Fruit fly (Drosophila melanogaster) whole organism, embryonic: Measurements from ENCODE around the gene Sas-4.

Source experiments
- Antp ChIP-seq: fragments of 200-800 bp; sonication (Bioruptor generic); optimal IDR thresholded peaks from 3 replicates; lab custom pipeline; 2016; ENCODE audit warnings: missing biosample characterization, missing genetic modification characterization
- Atf3 ChIP-seq: fragments of 200-800 bp; sonication (Bioruptor generic); optimal IDR thresholded peaks from 3 replicates; lab custom pipeline; 2016; ENCODE audit warnings: missing biosample characterization, missing genetic modification characterization
- Blimp-1 ChIP-seq: fragments of 200-800 bp; sonication (Bioruptor generic); optimal IDR thresholded peaks from 3 replicates; lab custom pipeline; 2018; ENCODE audit warnings: missing biosample characterization, missing genetic modification characterization, mild to moderate bottlenecking, moderate library complexity, missing genetic modification reagents
- CG10274 ChIP-seq: fragments of 200-800 bp; sonication (Bioruptor generic); optimal IDR thresholded peaks from 3 replicates; lab custom pipeline; 2017; ENCODE audit warnings: missing biosample characterization, mild to moderate bottlenecking, missing genetic modification characterization
- CG10543 ChIP-seq: fragments of 200-800 bp; sonication (Bioruptor generic); optimal IDR thresholded peaks from 3 replicates; lab custom pipeline; 2017; ENCODE audit warnings: missing biosample characterization, mild to moderate bottlenecking, missing genetic modification characterization, moderate library complexity
- CG11093 ChIP-seq: fragments of 200-800 bp; sonication (Bioruptor generic); IDR thresholded peaks from 3 replicates; pipeline ENCODE4 v1.3.6; 2022; ENCODE audit warnings: missing biosample characterization, missing genetic modification characterization
- CG11560 ChIP-seq: fragments of 200-800 bp; sonication (Bioruptor generic); IDR thresholded peaks from 3 replicates; pipeline ENCODE4 v1.3.6; 2022; ENCODE audit warnings: missing biosample characterization, missing genetic modification characterization
- CG11695 ChIP-seq: fragments of 200-800 bp; sonication (Bioruptor generic); IDR thresholded peaks from 3 replicates; pipeline ENCODE4 v1.3.6; 2022; ENCODE audit warnings: missing biosample characterization, missing genetic modification characterization
- CG12155 ChIP-seq: fragments of 200-800 bp; sonication (Bioruptor generic); optimal IDR thresholded peaks from 3 replicates; lab custom pipeline; 2016; ENCODE audit warnings: missing biosample characterization, missing genetic modification characterization
- CG12744 ChIP-seq: fragments of 200-800 bp; sonication (Bioruptor generic); optimal IDR thresholded peaks from 2 replicates; lab custom pipeline; 2016; ENCODE audit warnings: missing biosample characterization, missing genetic modification characterization
- CG14014 ChIP-seq: fragments of 200-800 bp; sonication (Bioruptor generic); IDR thresholded peaks from 2 replicates; pipeline ENCODE4 v1.3.6; 2022; ENCODE audit warnings: missing biosample characterization, missing genetic modification characterization
- CG14965 ChIP-seq: fragments of 200-800 bp; sonication (Bioruptor generic); optimal IDR thresholded peaks from 2 replicates; lab custom pipeline; 2016; ENCODE audit warnings: missing biosample characterization, missing genetic modification characterization, borderline replicate concordance
- CG15011 ChIP-seq: fragments of 200-800 bp; sonication (Bioruptor generic); optimal IDR thresholded peaks from 3 replicates; lab custom pipeline; 2018; ENCODE audit warnings: missing biosample characterization, mild to moderate bottlenecking, missing genetic modification characterization
- CG15073 ChIP-seq: fragments of 200-800 bp; sonication (Bioruptor generic); optimal IDR thresholded peaks from 2 replicates; lab custom pipeline; 2016; ENCODE audit warnings: missing biosample characterization, missing genetic modification characterization
- CG17328 ChIP-seq: fragments of 200-800 bp; sonication (Bioruptor generic); IDR thresholded peaks from 2 replicates; pipeline ENCODE4 v1.3.6; 2022; ENCODE audit warnings: missing biosample characterization, missing genetic modification characterization
- CG17829 ChIP-seq: fragments of 200-800 bp; optimal IDR thresholded peaks from 2 replicates; lab custom pipeline; 2019; ENCODE audit warnings: missing biosample characterization, mild to moderate bottlenecking, missing genetic modification characterization, moderate library complexity
- CG17912 ChIP-seq: fragments of 200-800 bp; sonication (Bioruptor generic); optimal IDR thresholded peaks from 2 replicates; lab custom pipeline; 2018; ENCODE audit warnings: missing biosample characterization, mild to moderate bottlenecking, missing genetic modification characterization
- CG2116 ChIP-seq: fragments of 200-800 bp; sonication (Bioruptor generic); optimal IDR thresholded peaks from 3 replicates; lab custom pipeline; 2018; ENCODE audit warnings: missing biosample characterization, mild to moderate bottlenecking, missing genetic modification characterization
- CG2202 ChIP-seq: fragments of 200-800 bp; sonication (Bioruptor generic); optimal IDR thresholded peaks from 2 replicates; lab custom pipeline; 2018; ENCODE audit warnings: missing biosample characterization, mild to moderate bottlenecking, missing genetic modification characterization
- CG2889 ChIP-seq: fragments of 200-800 bp; sonication (Bioruptor generic); IDR thresholded peaks from 3 replicates; pipeline ENCODE4 v1.3.6; 2022; ENCODE audit warnings: missing biosample characterization, missing genetic modification characterization
- CG34422 ChIP-seq: fragments of 200-800 bp; sonication (Bioruptor generic); IDR thresholded peaks from 3 replicates; pipeline ENCODE4 v1.3.6; 2022; ENCODE audit warnings: missing biosample characterization, missing genetic modification characterization
- CG4730 ChIP-seq: fragments of 200-800 bp; sonication (Bioruptor generic); IDR thresholded peaks from 2 replicates; pipeline ENCODE4 v1.3.6; 2022; ENCODE audit warnings: missing biosample characterization, missing genetic modification characterization
- CG6272 ChIP-seq: fragments of 200-800 bp; sonication (Bioruptor generic); IDR thresholded peaks from 2 replicates; pipeline ENCODE4 v1.3.6; 2022; ENCODE audit warnings: missing biosample characterization, missing genetic modification characterization
- CG7987 ChIP-seq: fragments of 200-800 bp; sonication (Bioruptor generic); optimal IDR thresholded peaks from 2 replicates; lab custom pipeline; 2018; ENCODE audit warnings: missing biosample characterization, mild to moderate bottlenecking, missing genetic modification characterization, moderate library complexity
- CoRest ChIP-seq: fragments of 200-800 bp; sonication (Bioruptor generic); optimal IDR thresholded peaks from 3 replicates; lab custom pipeline; 2018; ENCODE audit warnings: missing biosample characterization, mild to moderate bottlenecking, missing genetic modification characterization, moderate library complexity
- Dad ChIP-seq: fragments of 200-800 bp; sonication (Bioruptor generic); optimal IDR thresholded peaks from 3 replicates; lab custom pipeline; 2016; ENCODE audit warnings: missing biosample characterization, missing genetic modification characterization
- Dll ChIP-seq: fragments of 200-800 bp; sonication (Bioruptor generic); IDR thresholded peaks from 4 replicates; pipeline ENCODE4 v1.3.6; 2022; ENCODE audit warnings: missing biosample characterization, missing genetic modification characterization; ENCODE audit not compliant: partially characterized antibody
- Ets65A ChIP-seq: fragments of 200-800 bp; sonication (Bioruptor generic); peaks from one replicate; lab custom pipeline; 2016; ENCODE audit warnings: missing biosample characterization, missing genetic modification characterization
- Nf-YB ChIP-seq: fragments of 200-800 bp; sonication (Bioruptor generic); optimal IDR thresholded peaks from 3 replicates; lab custom pipeline; 2019; ENCODE audit warnings: missing biosample characterization, mild to moderate bottlenecking, missing genetic modification characterization, moderate library complexity
- Sox100B ChIP-seq: fragments of 200-800 bp; sonication (Bioruptor generic); optimal IDR thresholded peaks from 3 replicates; lab custom pipeline; 2018; ENCODE audit warnings: missing biosample characterization, mild to moderate bottlenecking, missing genetic modification characterization
- Ssrp ChIP-seq: fragments of 200-800 bp; sonication (Bioruptor generic); optimal IDR thresholded peaks from 2 replicates; lab custom pipeline; 2018; ENCODE audit warnings: missing biosample characterization, mild to moderate bottlenecking, missing genetic modification characterization, moderate library complexity
- YL-1 ChIP-seq: fragments of 200-800 bp; sonication (Bioruptor generic); optimal IDR thresholded peaks from 3 replicates; lab custom pipeline; 2017; ENCODE audit warnings: missing biosample characterization, mild to moderate bottlenecking, missing genetic modification characterization
- ab ChIP-seq: fragments of 200-800 bp; sonication (Bioruptor generic); optimal IDR thresholded peaks from 2 replicates; lab custom pipeline; 2016; ENCODE audit warnings: missing biosample characterization, missing genetic modification characterization
- ap ChIP-seq: fragments of 200-800 bp; sonication (Bioruptor generic); IDR thresholded peaks from 2 replicates; pipeline ENCODE4 v1.3.6; 2022; ENCODE audit warnings: missing biosample characterization, missing genetic modification characterization
- bsh ChIP-seq, 2 experiments: fragments of 200-800 bp; sonication (Bioruptor generic); optimal IDR thresholded peaks; 2 replicates each; lab custom pipeline; 2017 to 2018; ENCODE audit warnings: mild to moderate bottlenecking in 2 of 2, missing biosample characterization in 2 of 2, missing genetic modification characterization in 2 of 2, moderate library complexity in 1 of 2
- croc ChIP-seq: fragments of 200-800 bp; sonication (Bioruptor generic); conservative IDR thresholded peaks from 3 replicates; pipeline ENCODE4 v1.3.6; 2022; ENCODE audit warnings: missing biosample characterization, missing genetic modification characterization
- esg ChIP-seq: fragments of 200-800 bp; sonication (Bioruptor generic); conservative IDR thresholded peaks from 2 replicates; pipeline ENCODE4 v1.3.6; 2022; ENCODE audit warnings: missing biosample characterization, missing genetic modification characterization
- exex ChIP-seq: fragments of 200-800 bp; sonication (Bioruptor generic); optimal IDR thresholded peaks from 4 replicates; lab custom pipeline; 2018; ENCODE audit warnings: missing biosample characterization, mild to moderate bottlenecking, missing genetic modification characterization, moderate library complexity
- fd3F ChIP-seq: fragments of 200-800 bp; sonication (Bioruptor generic); optimal IDR thresholded peaks from 2 replicates; lab custom pipeline; 2018; ENCODE audit warnings: missing biosample characterization, mild to moderate bottlenecking, missing genetic modification characterization, moderate library complexity
- ftz-f1 ChIP-seq: fragments of 200-800 bp; sonication (Bioruptor generic); optimal IDR thresholded peaks from 2 replicates; lab custom pipeline; 2016; ENCODE audit warnings: missing biosample characterization, missing genetic modification characterization
- gro ChIP-seq: fragments of 200-800 bp; sonication (Bioruptor generic); optimal IDR thresholded peaks from 2 replicates; lab custom pipeline; 2016; ENCODE audit warnings: missing biosample characterization, missing genetic modification characterization
- ham ChIP-seq: fragments of 200-800 bp; sonication (Bioruptor generic); IDR thresholded peaks from 2 replicates; pipeline ENCODE4 v1.3.6; 2022; ENCODE audit warnings: missing biosample characterization, missing genetic modification characterization
- maf-S ChIP-seq: fragments of 200-800 bp; sonication (Bioruptor generic); optimal IDR thresholded peaks from 2 replicates; lab custom pipeline; 2016; ENCODE audit warnings: missing biosample characterization, missing genetic modification characterization
- odd ChIP-seq: fragments of 200-800 bp; sonication (Bioruptor generic); optimal IDR thresholded peaks from 2 replicates; lab custom pipeline; 2017; ENCODE audit warnings: missing biosample characterization, mild to moderate bottlenecking, missing genetic modification characterization
- schlank ChIP-seq: fragments of 200-800 bp; sonication (Bioruptor generic); optimal IDR thresholded peaks from 2 replicates; lab custom pipeline; 2018; ENCODE audit warnings: missing biosample characterization, mild to moderate bottlenecking, missing genetic modification characterization
- sqz ChIP-seq: fragments of 200-800 bp; sonication (Bioruptor generic); optimal IDR thresholded peaks from 3 replicates; lab custom pipeline; 2018; ENCODE audit warnings: missing biosample characterization, mild to moderate bottlenecking, missing genetic modification characterization
- tgo ChIP-seq: fragments of 200-800 bp; sonication (Bioruptor generic); IDR thresholded peaks from 3 replicates; pipeline ENCODE4 v1.3.6; 2022; ENCODE audit warnings: missing biosample characterization, missing genetic modification characterization
- trh ChIP-seq: fragments of 200-800 bp; sonication (Bioruptor generic); optimal IDR thresholded peaks from 2 replicates; lab custom pipeline; 2016; ENCODE audit warnings: missing biosample characterization, missing genetic modification characterization
- vnd ChIP-seq: fragments of 200-800 bp; sonication (Bioruptor generic); IDR thresholded peaks from 3 replicates; pipeline ENCODE4 v1.3.6; 2022; ENCODE audit warnings: missing biosample characterization, missing genetic modification characterization; ENCODE audit not compliant: partially characterized antibody
- zen2 ChIP-seq: fragments of 200-800 bp; sonication (Bioruptor generic); IDR thresholded peaks from 3 replicates; pipeline ENCODE4 v1.3.6; 2022; ENCODE audit warnings: missing biosample characterization, missing genetic modification characterization; ENCODE audit not compliant: partially characterized antibody

The Sas-4 gene

DNA sequence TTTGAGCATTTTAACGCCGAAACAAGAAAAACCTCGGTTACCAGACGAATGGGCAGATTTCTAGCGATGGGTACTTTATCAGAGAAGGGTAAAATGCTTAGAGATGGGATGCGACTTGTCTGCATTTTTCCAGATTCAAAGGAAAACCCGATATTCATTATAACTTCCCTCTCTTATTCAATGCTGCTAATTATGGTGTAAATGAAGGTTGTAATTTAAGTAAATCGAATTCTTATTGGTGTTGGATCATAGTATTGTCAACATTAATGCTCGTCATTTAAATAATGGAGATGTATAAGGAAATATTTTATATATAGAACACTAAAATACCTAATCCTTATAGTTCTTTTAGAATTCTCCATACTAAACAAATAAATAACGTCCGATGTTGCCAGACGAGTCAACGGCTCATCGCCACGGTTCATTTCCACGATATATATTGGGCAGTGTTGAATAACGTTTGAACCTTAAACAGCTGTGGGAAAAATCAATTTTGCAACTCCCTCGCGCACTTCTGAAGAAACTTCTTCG lies 27.0 kb upstream of the Sas-4 start, which contains the start of the genes Alh and CG10098 (continued):
- TF ChIP-seq schlank (tag; lab: Kevin White, UChicago) (peak; percentile 49), sqz (GFP tag; lab: Kevin White, UChicago) (no peak), CG17912 (GFP tag; lab: Kevin White, UChicago) (peak; percentile 15), CG14965 (GFP tag; lab: Kevin White, UChicago) (no peak), CG10274 (GFP tag; lab: Kevin White, UChicago) (peak; percentile 44), esg (GFP tag; lab: Robert Waterston, UW) (peak; percentile 75), Nf-YB (GFP tag; lab: Kevin White, UChicago) (peak; percentile 34), CG17829 (tag; lab: Kevin White, UChicago) (peak; percentile 78), YL-1 (peak; percentile 47), ab (GFP tag; lab: Kevin White, UChicago) (peak; percentile 83), vnd (peak; percentile 71), fd3F (peak; percentile 77), CG15011 (GFP tag; lab: Kevin White, UChicago) (peak; percentile 60), Ssrp (tag; lab: Kevin White, UChicago) (peak; percentile 86), CG6272 (peak; percentile 77), CG2202 (tag; lab: Kevin White, UChicago) (peak; percentile 29), Atf3 (GFP tag; lab: Kevin White, UChicago) (peak; percentile 82), Dll (GFP tag; lab: Robert Waterston, UW) (peak; percentile 85), gro (GFP tag; lab: Kevin White, UChicago) (peak; percentile 67), CG7987 (no peak), Blimp-1 (GFP tag; lab: Kevin White, UChicago) (peak; percentile 63), CG11560 (tag; lab: Robert Waterston, UW) (peak; percentile 58; the same call in 2 of the 3 replicates), ap (no peak; the same call in 1 of the 2 replicates), CG2116 (GFP tag; lab: Kevin White, UChicago) (peak; percentile 85), CG17328 (GFP tag; lab: Robert Waterston, UW) (peak; percentile 73), tgo (GFP tag; lab: Robert Waterston, UW) (peak; percentile 78), bsh (GFP tag; optimal IDR thresholded peaks at IDR 0.05; lab: Kevin White, UChicago) (peak in 1 of 2 experiments; percentile 71), CoRest (tag; lab: Kevin White, UChicago) (peak; percentile 91), zen2 (peak; percentile 61; the same call in 2 of the 3 replicates), CG11695 (GFP tag; lab: Robert Waterston, UW) (no peak), maf-S (GFP tag; lab: Kevin White, UChicago) (peak; percentile 74), trh (peak; percentile 18), ftz-f1 (GFP tag; lab: Kevin White, UChicago) (peak; percentile 44), CG12155 (GFP tag; lab: Kevin White, UChicago) (peak; percentile 87), Dad (GFP tag; lab: Kevin White, UChicago) (peak; percentile 83), Antp (peak; percentile 91), CG15073 (GFP tag; lab: Kevin White, UChicago) (peak; percentile 40), CG10543 (GFP tag; lab: Kevin White, UChicago) (peak; percentile 81), CG11093 (peak; percentile 75; the same call in 1 of the 3 replicates), CG34422 (peak; percentile 69; the same call in 1 of the 3 replicates), CG2889 (GFP tag; lab: Robert Waterston, UW) (peak; percentile 68; the same call in 1 of the 3 replicates), ham (GFP tag; lab: Robert Waterston, UW) (peak; percentile 64; the same call in 1 of the 2 replicates), Ets65A (peak; percentile 99), odd (GFP tag; lab: Kevin White, UChicago) (no peak), CG12744 (peak; percentile 66), Sox100B (peak; percentile 72), CG4730 (GFP tag; lab: Robert Waterston, UW) (peak; percentile 74), exex (tag; lab: Kevin White, UChicago) (peak; percentile 51), CG14014 (peak; percentile 83), croc (GFP tag; lab: Robert Waterston, UW) (peak; percentile 74)
